Worm (Caenorhabditis elegans) whole organism, early embryonic: ENCODE data around the gene C33D9.10.
A peak's percentile ranks its signal among the peaks of the same experiment; 100 is the strongest.
"Not testable (repeated sequence)": the region's sequence is repeated elsewhere in the genome, so short reads cannot be mapped to it uniquely, and the experiment has no call there.

Experiments
- B0310.2 ChIP-seq: sonication (generic microtip); optimal IDR thresholded peaks from 2 replicates; lab custom pipeline; 2016; ENCODE audit warnings: mild to moderate bottlenecking, missing genetic modification characterization, missing compliant biosample characterization
- F13C5.2 ChIP-seq: sonication (generic microtip); optimal IDR thresholded peaks from 2 replicates; lab custom pipeline; 2017; ENCODE audit warnings: mild to moderate bottlenecking, missing genetic modification characterization, inconsistent platforms, missing compliant biosample characterization
- aly-1 ChIP-seq: sonication (generic microtip); optimal IDR thresholded peaks from 2 replicates; lab custom pipeline; 2016; ENCODE audit warnings: missing genetic modification characterization, missing compliant biosample characterization
- ama-1 ChIP-seq: fragments of 150-350 bp; optimal IDR thresholded peaks from 2 replicates; lab custom pipeline; 2014
- ceh-13 ChIP-seq: fragments of 200-800 bp; sonication (Bioruptor generic); optimal IDR thresholded peaks from 2 replicates; lab custom pipeline; 2018; ENCODE audit warnings: mild to moderate bottlenecking, missing genetic modification characterization, missing compliant biosample characterization
- ceh-36 ChIP-seq: sonication (generic microtip); optimal IDR thresholded peaks from 2 replicates; lab custom pipeline; 2016; ENCODE audit warnings: missing genetic modification characterization, inconsistent platforms, missing compliant biosample characterization
- ets-7 ChIP-seq: sonication (generic microtip); optimal IDR thresholded peaks from 2 replicates; lab custom pipeline; 2016; ENCODE audit warnings: missing genotype, missing genetic modification characterization, missing compliant biosample characterization
- flt-1 ChIP-seq: fragments of 200-800 bp; sonication (Bioruptor generic); IDR thresholded peaks from 2 replicates; pipeline ENCODE4 v1.3.6; 2022; ENCODE audit warnings: missing genetic modification characterization, missing compliant biosample characterization
- hmbx-1 ChIP-seq: sonication (generic microtip); optimal IDR thresholded peaks from 2 replicates; lab custom pipeline; 2016; ENCODE audit warnings: mild to moderate bottlenecking, missing genetic modification characterization, missing compliant biosample characterization
- hmg-4 ChIP-seq: fragments of 200-800 bp; sonication (Bioruptor generic); optimal IDR thresholded peaks from 2 replicates; lab custom pipeline; 2018; ENCODE audit warnings: mild to moderate bottlenecking, missing genetic modification characterization, missing compliant biosample characterization
- hnd-1 ChIP-seq: sonication (generic microtip); optimal IDR thresholded peaks from 2 replicates; lab custom pipeline; 2016; ENCODE audit warnings: missing genetic modification characterization, missing compliant biosample characterization
- pes-1 ChIP-seq: fragments of 200-800 bp; sonication (Bioruptor generic); IDR thresholded peaks from 2 replicates; pipeline ENCODE4 v1.3.6; 2022; ENCODE audit warnings: missing genetic modification reagents, missing genetic modification characterization, missing compliant biosample characterization
- scrt-1 ChIP-seq: fragments of 200-800 bp; sonication (Bioruptor generic); IDR thresholded peaks from 2 replicates; pipeline ENCODE4 v1.3.6; 2022; ENCODE audit warnings: missing genetic modification characterization, missing compliant biosample characterization
- sea-1 ChIP-seq: fragments of 200-800 bp; sonication (Bioruptor generic); conservative IDR thresholded peaks from 2 replicates; pipeline ENCODE4 v1.3.6; 2022; ENCODE audit warnings: missing genetic modification characterization, missing compliant biosample characterization
- tbx-11 ChIP-seq: fragments of 200-800 bp; sonication (Bioruptor generic); IDR thresholded peaks from 2 replicates; pipeline ENCODE4 v1.3.6; 2022; ENCODE audit warnings: missing genetic modification characterization, missing compliant biosample characterization
- tbx-37 ChIP-seq: fragments of 200-800 bp; sonication (Bioruptor generic); conservative IDR thresholded peaks from 2 replicates; pipeline ENCODE4 v1.3.6; 2022; ENCODE audit warnings: missing genetic modification reagents, missing genetic modification characterization, missing compliant biosample characterization
- tra-4 ChIP-seq: sonication (generic microtip); optimal IDR thresholded peaks from 2 replicates; lab custom pipeline; 2017; ENCODE audit warnings: missing genetic modification characterization, missing compliant biosample characterization

C33D9.10 gene

DNA sequence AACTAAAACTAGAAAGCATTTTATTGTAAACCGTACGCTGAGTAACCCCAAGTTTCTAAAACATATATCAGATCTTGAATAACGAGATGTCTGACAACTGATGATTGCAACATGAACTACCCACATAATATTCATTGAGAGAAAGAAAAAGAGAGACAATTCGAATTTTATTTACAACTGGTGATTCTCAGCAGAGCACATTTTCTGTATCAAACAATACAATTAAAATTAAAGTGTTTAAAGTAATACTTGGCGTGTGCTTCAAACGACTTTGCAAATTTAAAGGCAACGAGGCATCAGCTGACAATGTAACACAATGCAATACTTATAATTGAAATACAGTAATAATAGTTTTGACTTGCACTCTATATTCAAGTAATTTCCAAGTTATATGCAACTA lies at the start of gene C33D9.10:
C33D9.10 (minus strand) TSS at position 101 of the 400 bp plus-strand sequence.
- TF ChIP-seq sea-1 (GFP tag; lab: Robert Waterston, UW); aly-1 (tag; lab: Kevin White, UChicago); ceh-13 (GFP tag; lab: Kevin White, UChicago): not testable (repeated sequence)

DNA sequence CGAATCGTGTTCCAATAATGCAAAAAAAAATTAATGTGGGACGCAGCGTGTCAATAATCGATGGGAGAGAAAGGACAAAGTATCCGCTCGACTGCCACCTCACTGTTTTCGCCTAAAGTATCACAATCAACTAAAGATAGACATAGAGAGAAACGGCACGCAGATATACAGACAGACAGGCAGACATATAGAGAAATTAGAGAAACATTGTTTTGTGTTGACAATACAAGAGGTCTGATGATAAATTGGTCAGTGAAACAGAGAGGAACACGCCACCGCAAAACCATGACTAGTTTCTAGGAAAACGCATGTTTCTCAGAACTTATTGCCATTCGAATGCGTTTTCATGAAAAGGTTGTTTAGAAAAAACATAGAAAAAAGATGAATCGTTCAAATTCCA lies 42.6 kb upstream of the C33D9.10 start, which contains the start of gene T28C6.8:
T28C6.8 (minus strand) TSS at position 137 of the 400 bp plus-strand sequence.
- TF ChIP-seq F13C5.2 (tag; lab: Kevin White, UChicago) (no peak), tbx-37 (GFP tag; lab: Robert Waterston, UW) (no peak), pes-1 (GFP tag; lab: Robert Waterston, UW) (no peak), tra-4 (tag; lab: Kevin White, UChicago) (no peak), ceh-36 (no peak)

DNA sequence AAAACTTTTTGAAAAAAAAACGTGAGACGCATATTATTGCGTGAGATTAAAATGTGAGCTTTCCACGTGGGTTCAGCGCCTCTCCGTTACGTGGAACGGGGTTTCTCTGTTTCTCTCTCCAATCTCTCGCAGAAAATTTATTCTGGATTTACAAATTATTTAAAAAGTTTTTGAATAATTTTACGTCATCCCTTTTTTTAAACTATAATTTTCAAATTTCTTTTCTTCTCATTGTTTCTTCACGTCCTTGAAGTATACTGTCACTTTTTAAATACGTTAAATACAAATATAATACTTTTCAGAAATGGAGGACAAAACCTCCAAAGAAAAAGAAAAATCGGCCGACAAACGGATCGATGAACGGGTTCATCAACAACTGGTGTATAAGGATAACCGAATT lies 39.6 kb upstream of the C33D9.10 start, which contains the start of gene T28C6.7:
T28C6.7 (plus strand) TSS at position 301 of the 400 bp plus-strand sequence.
- TF ChIP-seq tbx-37 (GFP tag; lab: Robert Waterston, UW) (no peak), F13C5.2 (tag; lab: Kevin White, UChicago) (no peak), ceh-13 (GFP tag; lab: Kevin White, UChicago) (no peak), tra-4 (tag; lab: Kevin White, UChicago) (no peak), tbx-11 (GFP tag; lab: Robert Waterston, UW) (no peak), scrt-1 (GFP tag; lab: Robert Waterston, UW) (no peak), hmg-4 (no peak), sea-1 (GFP tag; lab: Robert Waterston, UW) (no peak), B0310.2 (tag; lab: Kevin White, UChicago) (no peak), hnd-1 (no peak), aly-1 (tag; lab: Kevin White, UChicago) (no peak), pes-1 (GFP tag; lab: Robert Waterston, UW) (no peak), flt-1 (GFP tag; lab: Robert Waterston, UW) (no peak)

DNA sequence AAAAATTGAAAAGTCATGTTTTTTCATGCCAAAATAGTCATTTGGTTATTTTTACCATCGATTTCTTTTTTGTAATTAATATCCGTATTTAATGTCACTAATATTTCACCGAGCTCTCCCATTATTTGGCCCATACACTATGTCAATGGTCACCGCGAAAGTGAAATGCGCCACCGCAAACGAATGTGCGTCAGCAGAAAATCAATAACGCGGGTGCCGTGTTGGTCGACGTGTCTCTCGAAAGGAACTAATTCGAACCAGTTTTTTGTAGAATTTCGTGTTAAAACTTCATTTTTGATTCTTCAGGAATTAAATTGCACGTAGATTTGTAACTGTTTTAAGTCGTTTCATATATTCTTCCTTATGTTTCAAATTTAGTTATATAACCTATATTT lies 38.7 kb upstream of the C33D9.10 start:
- TF ChIP-seq scrt-1 (GFP tag; lab: Robert Waterston, UW) (0 out of 2 replicates have a peak, but pooled peaks have one; percentile 33), flt-1 (GFP tag; lab: Robert Waterston, UW) (no peak), F13C5.2 (tag; lab: Kevin White, UChicago) (peak; percentile 35), tbx-37 (GFP tag; lab: Robert Waterston, UW) (0 out of 2 replicates have a peak, but pooled peaks have one; percentile 14)

DNA sequence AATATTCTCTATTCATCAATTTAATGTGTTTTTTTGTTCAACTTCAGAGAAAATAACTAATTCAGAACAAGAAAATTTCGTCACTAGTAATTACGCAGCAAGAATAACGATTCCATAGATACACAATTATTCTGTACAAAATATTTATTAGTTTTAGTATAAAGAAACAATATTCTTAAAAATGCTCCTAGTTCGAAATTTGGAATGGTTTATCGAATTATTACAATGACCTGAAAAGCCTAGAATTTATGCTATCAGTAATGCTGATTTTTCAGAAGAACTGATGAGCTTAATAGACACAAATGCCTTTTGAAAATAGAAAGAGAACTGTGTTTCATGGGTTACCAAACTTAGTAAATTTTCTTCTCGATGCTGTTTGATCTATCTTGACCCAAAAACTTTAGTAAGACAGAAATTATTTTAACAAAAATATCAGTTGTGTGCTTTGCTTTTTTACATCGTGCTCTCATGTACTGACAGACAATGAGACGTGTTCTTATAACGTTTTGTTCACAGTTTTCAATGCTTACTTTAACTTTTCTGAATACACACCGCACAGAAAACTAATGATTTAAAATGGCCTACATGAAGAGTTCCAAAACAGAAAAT lies 38.2 kb upstream of the C33D9.10 start:
- TF ChIP-seq tbx-11 (GFP tag; lab: Robert Waterston, UW) (no peak), flt-1 (GFP tag; lab: Robert Waterston, UW) (no peak), ceh-13 (GFP tag; lab: Kevin White, UChicago) (no peak), ama-1 (lab: Kevin White, UChicago) (no peak), sea-1 (GFP tag; lab: Robert Waterston, UW) (no peak), ceh-36 (no peak), aly-1 (tag; lab: Kevin White, UChicago) (no peak), scrt-1 (GFP tag; lab: Robert Waterston, UW) (no peak), ets-7 (tag; lab: Kevin White, UChicago) (no peak), hmg-4 (no peak), tbx-37 (GFP tag; lab: Robert Waterston, UW) (no peak), hnd-1 (no peak), hmbx-1 (tag; lab: Kevin White, UChicago) (no peak), B0310.2 (tag; lab: Kevin White, UChicago) (no peak), F13C5.2 (tag; lab: Kevin White, UChicago) (no peak), tra-4 (tag; lab: Kevin White, UChicago) (no peak), pes-1 (GFP tag; lab: Robert Waterston, UW) (no peak)

DNA sequence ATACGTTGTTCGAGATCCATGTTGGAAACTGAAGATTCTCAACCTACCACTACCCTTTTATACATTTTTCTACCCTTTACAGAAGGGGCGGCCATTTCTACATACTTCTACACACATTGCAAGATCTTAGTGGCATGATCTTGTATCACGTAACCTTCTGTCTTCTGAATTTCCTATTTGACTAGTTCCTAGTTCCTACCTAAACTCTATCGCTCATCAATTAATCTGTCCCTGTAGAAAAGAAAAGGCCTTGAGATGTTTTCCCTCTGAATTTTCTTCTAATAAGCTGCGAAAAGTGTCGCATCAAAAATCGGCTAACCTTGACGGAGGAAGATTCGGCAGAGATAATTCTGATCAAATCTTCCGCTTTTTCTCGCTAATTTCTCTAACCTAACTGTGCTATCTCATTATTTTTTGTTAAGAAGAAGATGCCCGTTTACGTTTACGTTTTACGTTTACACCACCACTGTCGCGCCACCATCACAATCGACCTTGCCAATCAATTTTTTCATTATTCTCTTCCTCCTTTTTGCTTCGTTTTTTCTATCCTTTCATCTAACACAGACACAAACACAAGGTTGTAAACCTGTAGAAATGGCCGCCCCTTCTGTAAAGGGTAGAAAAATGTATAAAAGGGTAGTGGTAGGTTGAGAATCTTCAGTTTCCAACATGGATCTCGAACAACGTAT lies 36.3 kb upstream of the C33D9.10 start, which contains the start of the genes col-117 and col-3:
col-117 (minus strand) TSS at position 51 of the 689 bp plus-strand sequence.
col-3 (plus strand) TSS at position 639 of the 689 bp plus-strand sequence.
- TF ChIP-seq flt-1 (GFP tag; lab: Robert Waterston, UW) (no peak), tbx-37 (GFP tag; lab: Robert Waterston, UW) (no peak), tra-4 (tag; lab: Kevin White, UChicago) (no peak), scrt-1 (GFP tag; lab: Robert Waterston, UW) (no peak), ceh-36 (no peak), hmbx-1 (tag; lab: Kevin White, UChicago) (no peak), ama-1 (lab: Kevin White, UChicago) (no peak), B0310.2 (tag; lab: Kevin White, UChicago) (no peak), pes-1 (GFP tag; lab: Robert Waterston, UW) (no peak), hmg-4 (no peak)

DNA sequence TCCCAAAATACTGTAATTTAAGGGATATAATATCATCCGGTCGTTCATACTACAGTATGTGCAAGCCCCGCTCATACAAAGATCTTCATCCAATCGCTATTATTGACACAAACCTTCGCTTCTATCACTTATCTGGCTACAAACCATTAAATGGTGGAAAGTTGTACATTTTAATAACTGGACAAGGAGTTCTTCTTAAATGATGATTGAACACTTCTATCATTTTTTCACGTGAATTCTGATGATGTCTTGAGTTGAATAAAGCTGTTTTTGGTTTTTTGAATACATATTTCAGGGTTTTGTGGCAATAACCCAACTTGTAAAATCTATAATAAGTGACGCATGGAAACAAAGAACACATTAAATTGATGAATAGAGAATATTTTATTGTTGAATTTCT lies 34.6 kb upstream of the C33D9.10 start:
- TF ChIP-seq hmg-4 = no peak
- TF ChIP-seq aly-1 (tag; lab: Kevin White, UChicago) = no peak
- no peak for TF ChIP-seq flt-1 (GFP tag; lab: Robert Waterston, UW)
- no peak for TF ChIP-seq tra-4 (tag; lab: Kevin White, UChicago)
- TF ChIP-seq B0310.2 (tag; lab: Kevin White, UChicago) = no peak
